Worm (Caenorhabditis elegans): Measurements from ENCODE around the gene kcc-3.

- TF ChIP-seq fos-1 (tag; optimal IDR thresholded peaks at IDR 0.05) (peak; percentile 42), lin-13 (GFP tag; optimal IDR thresholded peaks at IDR 0.05) (peak; percentile 54), swsn-7 (tag; optimal IDR thresholded peaks at IDR 0.05) (peak; percentile 79), nhr-76 (tag; optimal IDR thresholded peaks at IDR 0.05) (peak; percentile 30), ceh-8 (GFP tag; optimal IDR thresholded peaks at IDR 0.05) (peak; percentile 59), lin-14 (GFP tag; optimal IDR thresholded peaks at IDR 0.05) (peak; percentile 87), pag-3 (tag; optimal IDR thresholded peaks at IDR 0.05; ENCODE audit: borderline replicate concordance, insufficient read depth) (no peak), elt-3 (tag; optimal IDR thresholded peaks at IDR 0.05) (peak in 1 of 6 experiments; percentile 45), tbx-2 (tag; optimal IDR thresholded peaks at IDR 0.05) (peak; percentile 86), aly-2 (tag; optimal IDR thresholded peaks at IDR 0.05) (no peak)
Observed at ce11 chrII:7478487-7479234, 44.6 kb upstream of the kcc-3 start, which contains the start of the genes aka-1 and ubc-6.

Measured in whole organism, L1 larva.